Fruit fly (Drosophila melanogaster) whole organism, embryonic: ENCODE results near the gene Rpn9.

ENCODE experiments used
- Blimp-1 ChIP-seq: fragments of 200-800 bp; sonication (Bioruptor generic); optimal IDR thresholded peaks from 3 replicates; lab custom pipeline; 2018; ENCODE audit warnings: missing biosample characterization, missing genetic modification characterization, mild to moderate bottlenecking, moderate library complexity, missing genetic modification reagents
- CG10209 ChIP-seq: fragments of 200-800 bp; sonication (Bioruptor generic); optimal IDR thresholded peaks from 3 replicates; lab custom pipeline; 2017; ENCODE audit warnings: missing biosample characterization, mild to moderate bottlenecking, missing genetic modification characterization, missing genetic modification reagents
- CG10366 ChIP-seq: fragments of 200-800 bp; sonication (Bioruptor generic); IDR thresholded peaks from 2 replicates; pipeline ENCODE4 v1.3.6; 2022; ENCODE audit warnings: missing biosample characterization, missing genetic modification characterization
- CG11695 ChIP-seq: fragments of 200-800 bp; sonication (Bioruptor generic); IDR thresholded peaks from 3 replicates; pipeline ENCODE4 v1.3.6; 2022; ENCODE audit warnings: missing biosample characterization, missing genetic modification characterization
- CG11723 ChIP-seq: fragments of 200-800 bp; sonication (Bioruptor generic); optimal IDR thresholded peaks from 2 replicates; lab custom pipeline; 2017; ENCODE audit warnings: missing biosample characterization, mild to moderate bottlenecking, missing genetic modification characterization
- CG12236 ChIP-seq: fragments of 200-800 bp; sonication (Bioruptor generic); optimal IDR thresholded peaks from 2 replicates; lab custom pipeline; 2016; ENCODE audit warnings: missing biosample characterization, missing genetic modification characterization
- CG14441 ChIP-seq: fragments of 200-800 bp; sonication (Bioruptor generic); IDR thresholded peaks from 2 replicates; pipeline ENCODE4 v1.3.6; 2022; ENCODE audit warnings: missing biosample characterization, missing genetic modification characterization
- CG14667 ChIP-seq: fragments of 200-800 bp; sonication (Bioruptor generic); IDR thresholded peaks from 2 replicates; pipeline ENCODE4 v1.3.6; 2022; ENCODE audit warnings: missing biosample characterization, missing genetic modification characterization
- CG15073 ChIP-seq: fragments of 200-800 bp; sonication (Bioruptor generic); optimal IDR thresholded peaks from 2 replicates; lab custom pipeline; 2016; ENCODE audit warnings: missing biosample characterization, missing genetic modification characterization
- CG15696 ChIP-seq: fragments of 200-800 bp; sonication (Bioruptor generic); optimal IDR thresholded peaks from 2 replicates; lab custom pipeline; 2019; ENCODE audit warnings: missing biosample characterization, mild to moderate bottlenecking, missing genetic modification characterization, moderate library complexity
- CG17328 ChIP-seq: fragments of 200-800 bp; sonication (Bioruptor generic); IDR thresholded peaks from 2 replicates; pipeline ENCODE4 v1.3.6; 2022; ENCODE audit warnings: missing biosample characterization, missing genetic modification characterization
- CG17361 ChIP-seq: fragments of 200-800 bp; sonication (Bioruptor generic); IDR thresholded peaks from 3 replicates; pipeline ENCODE4 v1.3.6; 2022; ENCODE audit warnings: missing biosample characterization, missing genetic modification characterization
- CG1792 ChIP-seq: fragments of 200-800 bp; sonication (Bioruptor generic); optimal IDR thresholded peaks from 2 replicates; lab custom pipeline; 2016; ENCODE audit warnings: missing biosample characterization, missing genetic modification characterization
- CG18599 ChIP-seq: fragments of 200-800 bp; sonication (Bioruptor generic); optimal IDR thresholded peaks from 3 replicates; lab custom pipeline; 2017; ENCODE audit warnings: missing biosample characterization, missing genetic modification characterization, mild to moderate bottlenecking, moderate library complexity, missing genetic modification reagents
- CG18764 ChIP-seq: fragments of 200-800 bp; sonication (Bioruptor generic); optimal IDR thresholded peaks from 3 replicates; lab custom pipeline; 2016; ENCODE audit warnings: missing biosample characterization, missing genetic modification characterization
- CG31388 ChIP-seq: fragments of 200-800 bp; sonication (Bioruptor generic); optimal IDR thresholded peaks from 2 replicates; lab custom pipeline; 2016; ENCODE audit warnings: missing biosample characterization, missing genetic modification characterization
- CG32772 ChIP-seq: fragments of 200-800 bp; sonication (Bioruptor generic); IDR thresholded peaks from 2 replicates; pipeline ENCODE4 v1.3.6; 2022; ENCODE audit warnings: missing biosample characterization, missing genetic modification characterization
- CG33557 ChIP-seq: fragments of 200-800 bp; sonication (Bioruptor generic); optimal IDR thresholded peaks from 2 replicates; lab custom pipeline; 2019; ENCODE audit warnings: missing biosample characterization, mild to moderate bottlenecking, missing genetic modification characterization, moderate library complexity
- CG5245 ChIP-seq: fragments of 200-800 bp; sonication (Bioruptor generic); optimal IDR thresholded peaks from 3 replicates; lab custom pipeline; 2016; ENCODE audit warnings: missing biosample characterization, missing genetic modification characterization
- CG6683 ChIP-seq: fragments of 200-800 bp; sonication (Bioruptor generic); optimal IDR thresholded peaks from 2 replicates; lab custom pipeline; 2017; ENCODE audit warnings: missing biosample characterization, mild to moderate bottlenecking, missing genetic modification characterization, missing genetic modification reagents
- CG7372 ChIP-seq: fragments of 200-800 bp; sonication (Bioruptor generic); IDR thresholded peaks from 2 replicates; pipeline ENCODE4 v1.3.6; 2022; ENCODE audit warnings: missing biosample characterization, missing genetic modification characterization
- CG7745 ChIP-seq: fragments of 200-800 bp; sonication (Bioruptor generic); optimal IDR thresholded peaks from 2 replicates; lab custom pipeline; 2018; ENCODE audit warnings: missing biosample characterization, mild to moderate bottlenecking, missing genetic modification characterization, moderate library complexity
- CG7928 ChIP-seq: fragments of 200-800 bp; sonication (Bioruptor generic); optimal IDR thresholded peaks from 2 replicates; lab custom pipeline; 2017; ENCODE audit warnings: missing biosample characterization, mild to moderate bottlenecking, missing genetic modification characterization
- CG9876 ChIP-seq: fragments of 200-800 bp; sonication (Bioruptor generic); optimal IDR thresholded peaks from 2 replicates; lab custom pipeline; 2016; ENCODE audit warnings: missing biosample characterization, missing genetic modification characterization
- Fer1 ChIP-seq: fragments of 200-800 bp; sonication (Bioruptor generic); optimal IDR thresholded peaks from 2 replicates; lab custom pipeline; 2017; ENCODE audit warnings: missing biosample characterization, mild to moderate bottlenecking, missing genetic modification characterization
- HLH54F ChIP-seq: fragments of 200-800 bp; sonication (Bioruptor generic); optimal IDR thresholded peaks from 3 replicates; lab custom pipeline; 2016; ENCODE audit warnings: missing biosample characterization, missing genetic modification characterization
- Hsf ChIP-seq: fragments of 200-800 bp; sonication (Bioruptor generic); optimal IDR thresholded peaks from 3 replicates; lab custom pipeline; 2016; ENCODE audit warnings: missing biosample characterization, missing genetic modification characterization
- MESR4 ChIP-seq: fragments of 200-800 bp; sonication (Bioruptor generic); optimal IDR thresholded peaks from 2 replicates; lab custom pipeline; 2018; ENCODE audit warnings: missing biosample characterization, mild to moderate bottlenecking, missing genetic modification characterization, moderate library complexity
- Side ChIP-seq: fragments of 200-800 bp; sonication (Bioruptor generic); optimal IDR thresholded peaks from 2 replicates; lab custom pipeline; 2016; ENCODE audit warnings: missing biosample characterization, missing genetic modification characterization
- az2 ChIP-seq: fragments of 200-800 bp; sonication (Bioruptor generic); optimal IDR thresholded peaks from 3 replicates; lab custom pipeline; 2016; ENCODE audit warnings: missing biosample characterization, missing genetic modification characterization
- cg ChIP-seq: fragments of 200-800 bp; sonication (Bioruptor generic); optimal IDR thresholded peaks from 3 replicates; lab custom pipeline; 2019; ENCODE audit warnings: missing biosample characterization, mild to moderate bottlenecking, missing genetic modification characterization, moderate library complexity
- chn ChIP-seq: fragments of 200-800 bp; sonication (Bioruptor generic); optimal IDR thresholded peaks from 2 replicates; lab custom pipeline; 2016; ENCODE audit warnings: missing biosample characterization, missing genetic modification characterization
- dan ChIP-seq: fragments of 200-800 bp; sonication (Bioruptor generic); IDR thresholded peaks from 2 replicates; pipeline ENCODE4 v1.3.6; 2022; ENCODE audit warnings: missing biosample characterization, missing genetic modification characterization
- danr ChIP-seq: fragments of 200-800 bp; sonication (Bioruptor generic); IDR thresholded peaks from 2 replicates; pipeline ENCODE4 v1.3.6; 2022; ENCODE audit warnings: missing biosample characterization, missing genetic modification characterization
- ewg ChIP-seq: fragments of 200-800 bp; sonication (Bioruptor generic); optimal IDR thresholded peaks from 3 replicates; lab custom pipeline; 2017; ENCODE audit warnings: mild to moderate bottlenecking, missing biosample characterization, missing genetic modification reagents, missing genetic modification characterization
- gt ChIP-seq: fragments of 200-800 bp; sonication (Bioruptor generic); IDR thresholded peaks from 2 replicates; pipeline ENCODE4 v1.3.6; 2022; ENCODE audit warnings: missing biosample characterization, missing genetic modification characterization
- insv ChIP-seq, 2 experiments: fragments of 200-800 bp; sonication (Bioruptor generic); optimal IDR thresholded peaks; 3 replicates each; lab custom pipeline; 2016 to 2018; ENCODE audit warnings: missing biosample characterization in 2 of 2, missing genetic modification characterization in 2 of 2
- jumu ChIP-seq: fragments of 200-800 bp; sonication (Bioruptor generic); optimal IDR thresholded peaks from 3 replicates; lab custom pipeline; 2016; ENCODE audit warnings: missing biosample characterization, missing genetic modification characterization
- knrl ChIP-seq: fragments of 200-800 bp; sonication (Bioruptor generic); IDR thresholded peaks from 3 replicates; pipeline ENCODE4 v1.3.6; 2022; ENCODE audit warnings: missing biosample characterization, missing genetic modification characterization; ENCODE audit not compliant: partially characterized antibody
- mirr ChIP-seq: fragments of 200-800 bp; sonication (Bioruptor generic); optimal IDR thresholded peaks from 3 replicates; lab custom pipeline; 2018; ENCODE audit warnings: missing biosample characterization, mild to moderate bottlenecking, missing genetic modification characterization
- odd ChIP-seq: fragments of 200-800 bp; sonication (Bioruptor generic); optimal IDR thresholded peaks from 2 replicates; lab custom pipeline; 2017; ENCODE audit warnings: missing biosample characterization, mild to moderate bottlenecking, missing genetic modification characterization
- org-1 ChIP-seq: fragments of 200-800 bp; sonication (Bioruptor generic); optimal IDR thresholded peaks from 2 replicates; lab custom pipeline; 2017; ENCODE audit warnings: missing biosample characterization, missing genetic modification characterization
- p53 ChIP-seq: fragments of 200-800 bp; sonication (Bioruptor generic); optimal IDR thresholded peaks from 2 replicates; lab custom pipeline; 2016; ENCODE audit warnings: missing biosample characterization, missing genetic modification characterization
- sc ChIP-seq, 3 experiments: fragments of >200 bp in 2 of 3; fragments of 200-800 bp in 1 of 3; sonication (Bioruptor generic) in 1 of 3; optimal IDR thresholded peaks; 2 replicates in 2 of 3; 3 replicates in 1 of 3; lab custom pipeline; 2017; ENCODE audit warnings: mild to moderate bottlenecking in 1 of 3, missing biosample characterization in 1 of 3, missing genetic modification characterization in 1 of 3, missing genetic modification reagents in 1 of 3
- shn ChIP-seq: fragments of 200-800 bp; sonication (Bioruptor generic); optimal IDR thresholded peaks from 3 replicates; lab custom pipeline; 2016; ENCODE audit warnings: missing biosample characterization, missing genetic modification characterization
- ssp ChIP-seq: fragments of 200-800 bp; sonication (Bioruptor generic); IDR thresholded peaks from 2 replicates; pipeline ENCODE4 v1.3.6; 2022; ENCODE audit warnings: missing biosample characterization, missing genetic modification characterization
- stc ChIP-seq: fragments of 200-800 bp; sonication (Bioruptor generic); IDR thresholded peaks from 2 replicates; pipeline ENCODE4 v1.3.6; 2022; ENCODE audit warnings: missing biosample characterization, missing genetic modification characterization
- tll ChIP-seq, 2 experiments: fragments of 200-800 bp in 1 of 2; fragments of >200 bp in 1 of 2; sonication (Bioruptor generic) in 1 of 2; optimal IDR thresholded peaks; 2 replicates each; lab custom pipeline; 2017 to 2019; ENCODE audit warnings: missing biosample characterization in 2 of 2, missing genetic modification characterization in 2 of 2, mild to moderate bottlenecking in 1 of 2, moderate library complexity in 1 of 2
- wdn ChIP-seq: fragments of 200-800 bp; sonication (Bioruptor generic); IDR thresholded peaks from 2 replicates; pipeline ENCODE4 v1.3.6; 2022; ENCODE audit warnings: missing biosample characterization, missing genetic modification characterization
- zf30C ChIP-seq: fragments of 200-800 bp; sonication (Bioruptor generic); optimal IDR thresholded peaks from 3 replicates; lab custom pipeline; 2018; ENCODE audit warnings: missing biosample characterization, mild to moderate bottlenecking, missing genetic modification characterization
- zfh2 ChIP-seq: fragments of 200-800 bp; sonication (Bioruptor generic); optimal IDR thresholded peaks from 2 replicates; lab custom pipeline; 2016; ENCODE audit warnings: missing biosample characterization, missing genetic modification characterization

Gene Rpn9

DNA sequence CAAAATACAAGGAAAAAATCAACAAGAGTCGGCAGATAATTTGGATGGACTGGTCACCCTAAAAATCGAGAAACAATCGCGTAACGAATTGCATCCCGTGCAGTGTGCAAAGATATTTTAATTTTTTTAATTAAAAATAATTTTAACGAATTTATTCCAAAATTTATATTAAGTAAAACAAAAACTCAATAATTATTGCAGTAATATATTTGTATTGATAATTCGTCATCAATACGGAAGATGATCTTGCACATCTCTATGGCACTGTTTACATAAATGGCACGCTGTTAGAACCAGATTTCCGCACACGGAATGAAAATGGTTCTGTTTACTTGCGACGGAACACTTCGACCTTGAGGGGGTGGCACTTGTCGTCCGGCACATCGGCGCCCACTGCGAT is 39.5 kb upstream of the Rpn9 start, which contains the start of gene tst (continued):
- TF ChIP-seq Blimp-1 (peak; percentile 91), CG18599 (GFP tag; lab: Kevin White, UChicago) (peak; percentile 90), jumu (GFP tag; lab: Kevin White, UChicago) (peak; percentile 55), odd (GFP tag; lab: Kevin White, UChicago) (no peak), CG17361 (GFP tag; lab: Robert Waterston, UW) (peak; percentile 95), tll (GFP tag; optimal IDR thresholded peaks at IDR 0.05; lab: Kevin White, UChicago) (peak in 1 of 2 experiments; percentile 30), HLH54F (peak; percentile 53), Hsf (GFP tag; lab: Kevin White, UChicago) (peak; percentile 61), az2 (GFP tag; lab: Kevin White, UChicago) (peak; percentile 92), Side (GFP tag; lab: Kevin White, UChicago) (no peak), gt (GFP tag; lab: Robert Waterston, UW) (peak; percentile 89), CG10209 (GFP tag; lab: Kevin White, UChicago) (peak; percentile 92), CG32772 (peak; percentile 99), dan (peak; percentile 86), CG7372 (GFP tag; lab: Robert Waterston, UW) (peak; percentile 97), mirr (GFP tag; lab: Kevin White, UChicago) (peak; percentile 21), ewg (peak; percentile 77), CG5245 (GFP tag; lab: Kevin White, UChicago) (peak; percentile 83), CG9876 (no peak), insv (GFP tag; optimal IDR thresholded peaks at IDR 0.05; lab: Kevin White, UChicago) (peak in 1 of 2 experiments; percentile 36), org-1 (GFP tag; lab: Kevin White, UChicago) (peak; percentile 70), CG12236 (no peak), CG15073 (peak; percentile 42), shn (GFP tag; lab: Kevin White, UChicago) (peak; percentile 31), zfh2 (GFP tag; lab: Kevin White, UChicago) (peak; percentile 79), zf30C (GFP tag; lab: Kevin White, UChicago) (no peak), wdn (GFP tag; lab: Robert Waterston, UW) (peak; percentile 95), CG18764 (peak; percentile 83), Fer1 (GFP tag; lab: Kevin White, UChicago) (peak; percentile 89), CG7928 (GFP tag; lab: Kevin White, UChicago) (peak; percentile 62), cg (GFP tag; lab: Kevin White, UChicago) (no peak), CG6683 (GFP tag; lab: Kevin White, UChicago) (peak; percentile 81), stc (peak; percentile 95), CG1792 (GFP tag; lab: Kevin White, UChicago) (no peak), chn (GFP tag; lab: Kevin White, UChicago) (peak; percentile 63), knrl (GFP tag; lab: Robert Waterston, UW) (peak; percentile 63; the same call in 1 of the 3 replicates), CG7745 (tag; lab: Kevin White, UChicago) (no peak), CG11695 (GFP tag; lab: Robert Waterston, UW) (peak; percentile 93), CG33557 (GFP tag; lab: Kevin White, UChicago) (peak; percentile 73), CG31388 (GFP tag; lab: Kevin White, UChicago) (peak; percentile 59), p53 (no peak), danr (GFP tag; lab: Robert Waterston, UW) (peak; percentile 92), ssp (GFP tag; lab: Robert Waterston, UW) (peak; percentile 93), CG15696 (peak; percentile 90), CG17328 (GFP tag; lab: Robert Waterston, UW) (peak; percentile 94), CG10366 (peak; percentile 96), MESR4 (GFP tag; lab: Kevin White, UChicago) (peak; percentile 36), CG11723 (peak; percentile 77), CG14667 (GFP tag; lab: Robert Waterston, UW) (peak; percentile 98), CG14441 (GFP tag; lab: Robert Waterston, UW) (peak; percentile 98), sc (optimal IDR thresholded peaks at IDR 0.05; lab: Kevin White, UChicago) (no peak), sc (GFP tag; optimal IDR thresholded peaks at IDR 0.05; lab: Kevin White, UChicago) (peak; percentile 74)
